Worm (Caenorhabditis elegans): Measurements from ENCODE around the gene idpb-4.

DNA sequence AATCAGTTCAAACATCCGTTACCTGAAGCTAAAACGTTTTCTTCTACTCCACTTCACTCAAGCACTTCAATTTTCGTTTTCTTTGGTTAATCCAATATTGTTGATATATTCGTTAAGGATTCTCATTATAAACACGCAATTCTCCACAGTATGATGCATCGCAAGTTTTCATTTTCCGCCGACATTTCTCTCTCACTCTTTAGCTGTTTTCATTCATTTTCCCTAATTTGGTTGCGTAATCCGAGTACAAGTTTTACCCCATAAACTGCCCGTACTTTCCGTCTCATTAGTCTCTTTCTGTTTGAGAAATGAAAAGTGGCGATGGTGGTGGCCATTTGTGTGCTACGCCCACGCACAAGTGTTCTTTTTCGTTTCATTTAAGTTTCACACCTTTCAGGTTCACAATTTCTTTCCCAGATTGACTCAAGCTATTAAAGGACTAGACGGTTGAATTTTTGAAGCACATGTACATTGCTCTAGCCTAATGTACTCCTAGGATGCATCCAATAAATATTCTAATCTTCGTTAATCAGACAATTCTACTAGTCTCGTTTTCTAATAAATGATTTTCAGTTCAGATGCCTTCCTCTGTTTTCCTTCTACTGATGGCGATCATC, 45.9 kb downstream of the idpb-4 start, which contains the start of gene C34C6.3:
- TF ChIP-seq ref-1 (GFP tag; conservative IDR thresholded peaks at IDR 0.05) (no peak), flt-1 (GFP tag; IDR thresholded peaks at IDR 0.05) (no peak), tab-1 (GFP tag; IDR thresholded peaks at IDR 0.05) (no peak), med-1 (GFP tag; optimal IDR thresholded peaks at IDR 0.05; ENCODE audit: insufficient read depth) (no peak), ztf-23 (GFP tag; IDR thresholded peaks at IDR 0.05) (no peak), ztf-29 (GFP tag; IDR thresholded peaks at IDR 0.05) (no peak), cog-1 (tag; optimal IDR thresholded peaks at IDR 0.05) (no peak)

All from whole organism, midembryonic.